Worm (Caenorhabditis elegans): ENCODE data around the gene F57B9.3.

The F57B9.3 gene

ce11 chrIII:6968655-6969054 is 29.0 kb downstream of the F57B9.3 start:
- TF ChIP-seq ref-1 (GFP tag; conservative IDR thresholded peaks at IDR 0.05) = no peak
- TF ChIP-seq cog-1 (tag; optimal IDR thresholded peaks at IDR 0.05) = no peak
- TF ChIP-seq med-1 (GFP tag; optimal IDR thresholded peaks at IDR 0.05; ENCODE audit: insufficient read depth) = no peak
- TF ChIP-seq flt-1 (GFP tag; IDR thresholded peaks at IDR 0.05) = no peak
- TF ChIP-seq ztf-29 (GFP tag; IDR thresholded peaks at IDR 0.05) = no peak
- no peak for TF ChIP-seq T22C8.4 (GFP tag; IDR thresholded peaks at IDR 0.05)
- no peak for TF ChIP-seq tab-1 (GFP tag; IDR thresholded peaks at IDR 0.05)
- TF ChIP-seq klf-2 (GFP tag; conservative IDR thresholded peaks at IDR 0.05) = no peak
- no peak for TF ChIP-seq ztf-23 (GFP tag; IDR thresholded peaks at IDR 0.05)

- TF ChIP-seq tab-1 (GFP tag; IDR thresholded peaks at IDR 0.05) (no peak), med-1 (GFP tag; optimal IDR thresholded peaks at IDR 0.05; ENCODE audit: insufficient read depth) (no peak), klf-2 (GFP tag; conservative IDR thresholded peaks at IDR 0.05) (no peak), T22C8.4 (GFP tag; IDR thresholded peaks at IDR 0.05) (no peak), ztf-23 (GFP tag; IDR thresholded peaks at IDR 0.05) (no peak), ref-1 (GFP tag; conservative IDR thresholded peaks at IDR 0.05) (no peak), cog-1 (tag; optimal IDR thresholded peaks at IDR 0.05) (no peak), flt-1 (GFP tag; IDR thresholded peaks at IDR 0.05) (no peak), ztf-29 (GFP tag; IDR thresholded peaks at IDR 0.05) (no peak)
These were observed 29.5 kb downstream of the F57B9.3 start, which contains the start of gene F31E3.12 for ce11 chrIII:6969090-6969489. F31E3.12 (plus strand) TSS chrIII:6969390.

- no peak for TF ChIP-seq cog-1 (tag; optimal IDR thresholded peaks at IDR 0.05)
- no peak for TF ChIP-seq med-1 (GFP tag; optimal IDR thresholded peaks at IDR 0.05; ENCODE audit: insufficient read depth)
- TF ChIP-seq ztf-23 (GFP tag; IDR thresholded peaks at IDR 0.05) = no peak
- TF ChIP-seq tab-1 (GFP tag; IDR thresholded peaks at IDR 0.05) = no peak
- TF ChIP-seq flt-1 (GFP tag; IDR thresholded peaks at IDR 0.05) = no peak
- TF ChIP-seq klf-2 (GFP tag; conservative IDR thresholded peaks at IDR 0.05) = no peak
- TF ChIP-seq ref-1 (GFP tag; conservative IDR thresholded peaks at IDR 0.05) = no peak
- TF ChIP-seq T22C8.4 (GFP tag; IDR thresholded peaks at IDR 0.05) = no peak
- TF ChIP-seq ztf-29 (GFP tag; IDR thresholded peaks at IDR 0.05) = no peak
These were observed 30.2 kb downstream of the F57B9.3 start for ce11 chrIII:6969781-6970342.

- TF ChIP-seq ref-1 (GFP tag; conservative IDR thresholded peaks at IDR 0.05) = no peak
- TF ChIP-seq T22C8.4 (GFP tag; IDR thresholded peaks at IDR 0.05) = no peak
- TF ChIP-seq med-1 (GFP tag; optimal IDR thresholded peaks at IDR 0.05; ENCODE audit: insufficient read depth) = no peak
- no peak for TF ChIP-seq cog-1 (tag; optimal IDR thresholded peaks at IDR 0.05)
- no peak for TF ChIP-seq klf-2 (GFP tag; conservative IDR thresholded peaks at IDR 0.05)
- no peak for TF ChIP-seq flt-1 (GFP tag; IDR thresholded peaks at IDR 0.05)
- TF ChIP-seq ztf-29 (GFP tag; IDR thresholded peaks at IDR 0.05) = no peak
- TF ChIP-seq tab-1 (GFP tag; IDR thresholded peaks at IDR 0.05) = no peak
- TF ChIP-seq ztf-23 (GFP tag; IDR thresholded peaks at IDR 0.05) = no peak
These were observed 31.1 kb downstream of the F57B9.3 start for ce11 chrIII:6970744-6971143.

- TF ChIP-seq ref-1 (GFP tag; conservative IDR thresholded peaks at IDR 0.05) (no peak), T22C8.4 (GFP tag; IDR thresholded peaks at IDR 0.05) (no peak), med-1 (GFP tag; optimal IDR thresholded peaks at IDR 0.05; ENCODE audit: insufficient read depth) (peak; percentile 1), ztf-23 (GFP tag; IDR thresholded peaks at IDR 0.05) (peak; percentile 82; the same call in 1 of the 2 replicates), tab-1 (GFP tag; IDR thresholded peaks at IDR 0.05) (peak; percentile 64; the same call in 1 of the 2 replicates), ztf-29 (GFP tag; IDR thresholded peaks at IDR 0.05) (no peak), flt-1 (GFP tag; IDR thresholded peaks at IDR 0.05) (peak; percentile 86), cog-1 (tag; optimal IDR thresholded peaks at IDR 0.05) (peak; percentile 87), klf-2 (GFP tag; conservative IDR thresholded peaks at IDR 0.05) (0 out of 2 replicates have a peak, but pooled peaks have one; percentile 57)
These were observed 32.1 kb downstream of the F57B9.3 start, which contains the start of the genes eef-1A.1 and rfc-4 for ce11 chrIII:6971662-6972284. eef-1A.1 (minus strand) TSS chrIII:6971712. rfc-4 (plus strand) TSS chrIII:6972253.

ce11 chrIII:6973682-6974081 is 34.1 kb downstream of the F57B9.3 start, which contains the start of gene F31E3.2:
F31E3.2 (plus strand) TSS chrIII:6973982.
- no peak for TF ChIP-seq klf-2 (GFP tag; conservative IDR thresholded peaks at IDR 0.05)
- no peak for TF ChIP-seq ref-1 (GFP tag; conservative IDR thresholded peaks at IDR 0.05)
- no peak for TF ChIP-seq med-1 (GFP tag; optimal IDR thresholded peaks at IDR 0.05; ENCODE audit: insufficient read depth)
- no peak for TF ChIP-seq tab-1 (GFP tag; IDR thresholded peaks at IDR 0.05)
- TF ChIP-seq cog-1 (tag; optimal IDR thresholded peaks at IDR 0.05) = no peak
- no peak for TF ChIP-seq flt-1 (GFP tag; IDR thresholded peaks at IDR 0.05)
- TF ChIP-seq T22C8.4 (GFP tag; IDR thresholded peaks at IDR 0.05) = no peak
- no peak for TF ChIP-seq ztf-29 (GFP tag; IDR thresholded peaks at IDR 0.05)
- TF ChIP-seq ztf-23 (GFP tag; IDR thresholded peaks at IDR 0.05) = no peak

ce11 chrIII:6974952-6975351 is 35.3 kb downstream of the F57B9.3 start:
- no peak for TF ChIP-seq klf-2 (GFP tag; conservative IDR thresholded peaks at IDR 0.05)
- no peak for TF ChIP-seq ref-1 (GFP tag; conservative IDR thresholded peaks at IDR 0.05)
- TF ChIP-seq ztf-23 (GFP tag; IDR thresholded peaks at IDR 0.05) = no peak
- no peak for TF ChIP-seq med-1 (GFP tag; optimal IDR thresholded peaks at IDR 0.05; ENCODE audit: insufficient read depth)
- TF ChIP-seq cog-1 (tag; optimal IDR thresholded peaks at IDR 0.05) = no peak
- TF ChIP-seq ztf-29 (GFP tag; IDR thresholded peaks at IDR 0.05) = no peak
- no peak for TF ChIP-seq tab-1 (GFP tag; IDR thresholded peaks at IDR 0.05)
- TF ChIP-seq T22C8.4 (GFP tag; IDR thresholded peaks at IDR 0.05) = no peak
- TF ChIP-seq flt-1 (GFP tag; IDR thresholded peaks at IDR 0.05) = no peak

ce11 chrIII:6978875-6979274 is 39.3 kb downstream of the F57B9.3 start:
- no peak for TF ChIP-seq med-1 (GFP tag; optimal IDR thresholded peaks at IDR 0.05; ENCODE audit: insufficient read depth)
- TF ChIP-seq ref-1 (GFP tag; conservative IDR thresholded peaks at IDR 0.05) = no peak
- no peak for TF ChIP-seq klf-2 (GFP tag; conservative IDR thresholded peaks at IDR 0.05)
- 0 out of 2 replicates have a peak, but pooled peaks have one; percentile 5 for TF ChIP-seq flt-1 (GFP tag; IDR thresholded peaks at IDR 0.05)
- TF ChIP-seq ztf-23 (GFP tag; IDR thresholded peaks at IDR 0.05) = 0 out of 2 replicates have a peak, but pooled peaks have one; percentile 56
- no peak for TF ChIP-seq T22C8.4 (GFP tag; IDR thresholded peaks at IDR 0.05)
- TF ChIP-seq cog-1 (tag; optimal IDR thresholded peaks at IDR 0.05) = peak; percentile 85
- TF ChIP-seq ztf-29 (GFP tag; IDR thresholded peaks at IDR 0.05) = no peak
- TF ChIP-seq tab-1 (GFP tag; IDR thresholded peaks at IDR 0.05) = no peak

- TF ChIP-seq med-1 (GFP tag; optimal IDR thresholded peaks at IDR 0.05; ENCODE audit: insufficient read depth) (no peak), klf-2 (GFP tag; conservative IDR thresholded peaks at IDR 0.05) (no peak), ref-1 (GFP tag; conservative IDR thresholded peaks at IDR 0.05) (no peak), flt-1 (GFP tag; IDR thresholded peaks at IDR 0.05) (no peak), ztf-29 (GFP tag; IDR thresholded peaks at IDR 0.05) (no peak), cog-1 (tag; optimal IDR thresholded peaks at IDR 0.05) (no peak), ztf-23 (GFP tag; IDR thresholded peaks at IDR 0.05) (no peak), tab-1 (GFP tag; IDR thresholded peaks at IDR 0.05) (no peak), T22C8.4 (GFP tag; IDR thresholded peaks at IDR 0.05) (no peak)
These were observed 40.0 kb downstream of the F57B9.3 start, which contains the start of gene ceh-20 for ce11 chrIII:6979584-6979983. ceh-20 (plus strand) TSS chrIII:6979884.
